Worm (Caenorhabditis elegans) whole organism, mixed stage, embryonic: ENCODE measurements around the gene nhr-129.

Experiments used
- M03D4.4 ChIP-seq: sonication (generic microtip); optimal IDR thresholded peaks from 2 replicates; lab custom pipeline; 2017; ENCODE audit warnings: mild to moderate bottlenecking, missing genetic modification characterization, missing compliant biosample characterization
- bed-3 ChIP-seq: fragments of 200-800 bp; sonication (Bioruptor generic); optimal IDR thresholded peaks from 3 replicates; lab custom pipeline; 2018; ENCODE audit warnings: mild to moderate bottlenecking, missing genetic modification characterization, moderate library complexity, missing compliant biosample characterization
- blmp-1 ChIP-seq: fragments of 150-350 bp; optimal IDR thresholded peaks from 2 replicates; lab custom pipeline; 2014; ENCODE audit warnings: missing biosample characterization, missing genetic modification characterization
- ceh-39 ChIP-seq: fragments of 150-350 bp; optimal IDR thresholded peaks from 2 replicates; lab custom pipeline; 2014; ENCODE audit warnings: missing biosample characterization, missing genetic modification characterization
- ceh-43 ChIP-seq: fragments of 200-800 bp; sonication (Bioruptor generic); optimal IDR thresholded peaks from 2 replicates; lab custom pipeline; 2018; ENCODE audit warnings: mild to moderate bottlenecking, missing genetic modification characterization, moderate library complexity, missing compliant biosample characterization
- ceh-83 ChIP-seq: fragments of 200-800 bp; sonication (Bioruptor generic); optimal IDR thresholded peaks from 2 replicates; lab custom pipeline; 2018; ENCODE audit warnings: mild to moderate bottlenecking, missing genetic modification characterization, missing compliant biosample characterization
- ces-1 ChIP-seq: fragments of 150-350 bp; optimal IDR thresholded peaks from 2 replicates; lab custom pipeline; 2014; ENCODE audit warnings: missing biosample characterization, missing genetic modification reagents, missing genetic modification characterization
- drap-1 ChIP-seq: fragments of 200-800 bp; sonication (Bioruptor generic); optimal IDR thresholded peaks from 3 replicates; lab custom pipeline; 2018; ENCODE audit warnings: mild to moderate bottlenecking, missing genetic modification characterization, missing compliant biosample characterization
- elt-1 ChIP-seq: sonication (generic microtip); optimal IDR thresholded peaks from 2 replicates; lab custom pipeline; 2017; ENCODE audit warnings: missing genetic modification characterization, mild to moderate bottlenecking, missing compliant biosample characterization, antibody characterized with exemption, moderate library complexity, borderline replicate concordance; ENCODE audit not compliant: insufficient read depth
- elt-3 ChIP-seq: fragments of 150-350 bp; optimal IDR thresholded peaks from 2 replicates; lab custom pipeline; 2014; ENCODE audit warnings: missing biosample characterization, missing genetic modification characterization
- flh-1 ChIP-seq: fragments of 200-800 bp; sonication (Bioruptor generic); optimal IDR thresholded peaks from 2 replicates; lab custom pipeline; 2018; ENCODE audit warnings: mild to moderate bottlenecking, missing genetic modification characterization, moderate library complexity, missing compliant biosample characterization
- hlh-1 ChIP-seq: fragments of 150-350 bp; optimal IDR thresholded peaks from 2 replicates; lab custom pipeline; 2014; ENCODE audit warnings: missing biosample characterization, missing genetic modification reagents, missing genetic modification characterization
- lin-13 ChIP-seq: fragments of 150-350 bp; optimal IDR thresholded peaks from 2 replicates; lab custom pipeline; 2014; ENCODE audit warnings: missing biosample characterization, missing genetic modification characterization
- lin-32 ChIP-seq: fragments of 200-800 bp; sonication (Bioruptor generic); optimal IDR thresholded peaks from 2 replicates; lab custom pipeline; 2018; ENCODE audit warnings: mild to moderate bottlenecking, missing genetic modification characterization, missing compliant biosample characterization
- lsy-2 ChIP-seq: fragments of 150-350 bp; optimal IDR thresholded peaks from 2 replicates; lab custom pipeline; 2014; ENCODE audit warnings: missing biosample characterization, missing genetic modification characterization
- mab-5 ChIP-seq: fragments of 150-350 bp; optimal IDR thresholded peaks from 2 replicates; lab custom pipeline; 2014; ENCODE audit warnings: missing biosample characterization, missing genetic modification characterization
- mep-1 ChIP-seq: fragments of 150-350 bp; optimal IDR thresholded peaks from 2 replicates; lab custom pipeline; 2017; ENCODE audit warnings: missing biosample characterization, missing genetic modification reagents, missing genetic modification characterization, inconsistent platforms
- nhr-12 ChIP-seq: fragments of 150-350 bp; optimal IDR thresholded peaks from 2 replicates; lab custom pipeline; 2014; ENCODE audit warnings: missing biosample characterization, missing genetic modification characterization
- nhr-2 ChIP-seq: fragments of 150-350 bp; optimal IDR thresholded peaks from 2 replicates; lab custom pipeline; 2014; ENCODE audit warnings: missing biosample characterization, missing genetic modification characterization
- nhr-28 ChIP-seq: fragments of 150-350 bp; optimal IDR thresholded peaks from 2 replicates; lab custom pipeline; 2014; ENCODE audit warnings: missing biosample characterization, missing genetic modification characterization
- nhr-76 ChIP-seq: sonication (generic microtip); optimal IDR thresholded peaks from 2 replicates; lab custom pipeline; 2017; ENCODE audit warnings: missing biosample characterization, missing genetic modification characterization
- pha-4 ChIP-seq: fragments of 150-350 bp; optimal IDR thresholded peaks from 2 replicates; lab custom pipeline; 2018; ENCODE audit warnings: missing biosample characterization, missing genetic modification reagents, missing genetic modification characterization
- sem-2 ChIP-seq: fragments of 200-800 bp; sonication (Bioruptor generic); optimal IDR thresholded peaks from 2 replicates; lab custom pipeline; 2018; ENCODE audit warnings: mild to moderate bottlenecking, missing genetic modification characterization, missing compliant biosample characterization
- snpc-4 ChIP-seq: fragments of 150-350 bp; optimal IDR thresholded peaks from 2 replicates; lab custom pipeline; 2014; ENCODE audit warnings: missing biosample characterization, missing genetic modification characterization
- tbx-8 ChIP-seq: fragments of 200-800 bp; sonication (Bioruptor generic); optimal IDR thresholded peaks from 2 replicates; lab custom pipeline; 2018; ENCODE audit warnings: mild to moderate bottlenecking, missing genetic modification characterization, moderate library complexity, missing compliant biosample characterization
- unc-120 ChIP-seq: sonication (generic microtip); optimal IDR thresholded peaks from 2 replicates; lab custom pipeline; 2017; ENCODE audit warnings: missing genetic modification characterization, missing compliant biosample characterization; ENCODE audit not compliant: poor library complexity, severe bottlenecking
- zip-8 ChIP-seq: fragments of 150-350 bp; optimal IDR thresholded peaks from 2 replicates; lab custom pipeline; 2014; ENCODE audit warnings: missing biosample characterization, missing genetic modification characterization
- ztf-11 ChIP-seq: fragments of 150-350 bp; optimal IDR thresholded peaks from 2 replicates; lab custom pipeline; 2014; ENCODE audit warnings: missing biosample characterization, missing genetic modification characterization

Gene nhr-129

DNA sequence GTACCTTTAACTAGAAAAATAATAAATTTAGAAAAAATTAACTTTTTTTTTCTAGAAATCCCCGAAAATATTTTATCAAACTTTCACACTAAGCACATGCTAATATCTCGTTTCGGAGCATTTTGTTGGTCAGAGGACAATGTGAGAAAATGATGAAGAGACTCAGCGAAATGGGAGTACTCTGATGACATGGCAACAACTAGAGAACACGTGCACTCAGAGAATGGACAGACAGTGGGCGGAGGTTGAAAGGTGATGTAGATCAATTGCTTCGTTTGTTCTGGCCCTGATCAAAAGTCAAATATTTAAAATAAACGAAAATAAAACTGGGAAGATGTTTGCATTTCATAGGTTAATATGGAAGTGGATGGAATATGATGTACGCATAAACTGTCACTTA, 3.6 kb upstream of the nhr-129 start:
- TF ChIP-seq lin-13 (tag; lab: Kevin White, UChicago) = no peak
- TF ChIP-seq nhr-2 (tag; lab: Kevin White, UChicago) = no peak
- TF ChIP-seq zip-8 (tag; lab: Kevin White, UChicago) = no peak
- TF ChIP-seq ces-1 (GFP tag; lab: Kevin White, UChicago) = no peak
- no peak for TF ChIP-seq ceh-43 (GFP tag; lab: Kevin White, UChicago)
- TF ChIP-seq pha-4 (tag; lab: Kevin White, UChicago) = no peak
- TF ChIP-seq M03D4.4 (tag; lab: Kevin White, UChicago) = no peak
- TF ChIP-seq ztf-11 (tag; lab: Kevin White, UChicago) = no peak
- TF ChIP-seq sem-2 (GFP tag; lab: Kevin White, UChicago) = no peak
- TF ChIP-seq ceh-83 (GFP tag; lab: Kevin White, UChicago) = no peak
- TF ChIP-seq flh-1 (GFP tag; lab: Kevin White, UChicago) = no peak
- TF ChIP-seq, all 35 proteins: peak for 0

ce11 chrV:13333386-13334180, 2.8 kb upstream of the nhr-129 start, which contains the start of gene nhr-168:
TSS of gene nhr-168 (minus strand) at chrV:13333871.
- TF ChIP-seq elt-1 (tag; lab: Kevin White, UChicago) = peak; percentile 94
- TF ChIP-seq hlh-1 (tag; lab: Kevin White, UChicago) = no peak
- TF ChIP-seq zip-8 (tag; lab: Kevin White, UChicago) = no peak
- TF ChIP-seq, all 35 proteins: peak for 1

ce11 chrV:13327463-13327862, 3.4 kb downstream of the nhr-129 start, which contains the start of gene str-37:
TSS of gene str-37 (plus strand) at chrV:13327763.
- no peak for TF ChIP-seq drap-1 (GFP tag; lab: Kevin White, UChicago)
- no peak for TF ChIP-seq nhr-12
- TF ChIP-seq elt-3 (tag; lab: Kevin White, UChicago) = no peak
- no peak for TF ChIP-seq pha-4 (tag; lab: Kevin White, UChicago)
- no peak for TF ChIP-seq snpc-4 (tag; lab: Kevin White, UChicago)
- TF ChIP-seq ceh-43 (GFP tag; lab: Kevin White, UChicago) = no peak
- no peak for TF ChIP-seq flh-1 (GFP tag; lab: Kevin White, UChicago)
- TF ChIP-seq blmp-1 (tag; lab: Kevin White, UChicago) = no peak
- no peak for TF ChIP-seq nhr-76 (tag; lab: Kevin White, UChicago)
- TF ChIP-seq nhr-28 = no peak
- TF ChIP-seq bed-3 (GFP tag; lab: Kevin White, UChicago) = no peak
- no peak for TF ChIP-seq ceh-83 (GFP tag; lab: Kevin White, UChicago)
- TF ChIP-seq M03D4.4 (tag; lab: Kevin White, UChicago) = no peak
- no peak for TF ChIP-seq ceh-39 (tag; lab: Kevin White, UChicago)
- no peak for TF ChIP-seq lin-32 (GFP tag; lab: Kevin White, UChicago)
- TF ChIP-seq lin-13 (tag; lab: Kevin White, UChicago) = no peak
- TF ChIP-seq ztf-11 (tag; lab: Kevin White, UChicago) = no peak

ce11 chrV:13324933-13325760, 5.7 kb downstream of the nhr-129 start, which contains the start of gene C50B6.7:
TSS of gene C50B6.7 (minus strand) at chrV:13324983.
- no peak for TF ChIP-seq nhr-76 (tag; lab: Kevin White, UChicago)
- TF ChIP-seq drap-1 (GFP tag; lab: Kevin White, UChicago) = no peak
- no peak for TF ChIP-seq tbx-8
- no peak for TF ChIP-seq lin-13 (tag; lab: Kevin White, UChicago)
- TF ChIP-seq mab-5 (tag; lab: Kevin White, UChicago) = no peak
- no peak for TF ChIP-seq blmp-1 (tag; lab: Kevin White, UChicago)
- no peak for TF ChIP-seq lsy-2 (tag; lab: Kevin White, UChicago)
- TF ChIP-seq mep-1 (tag; lab: Kevin White, UChicago) = no peak
- no peak for TF ChIP-seq snpc-4 (tag; lab: Kevin White, UChicago)
- no peak for TF ChIP-seq pha-4 (tag; lab: Kevin White, UChicago)
- TF ChIP-seq ceh-43 (GFP tag; lab: Kevin White, UChicago) = no peak
- TF ChIP-seq M03D4.4 (tag; lab: Kevin White, UChicago) = no peak
- TF ChIP-seq ceh-83 (GFP tag; lab: Kevin White, UChicago) = no peak
- no peak for TF ChIP-seq unc-120 (tag; lab: Kevin White, UChicago)
- no peak for TF ChIP-seq ceh-39 (tag; lab: Kevin White, UChicago)
- TF ChIP-seq flh-1 (GFP tag; lab: Kevin White, UChicago) = no peak
